Worm (Caenorhabditis elegans): ENCODE results near the gene W02B3.7.

DNA sequence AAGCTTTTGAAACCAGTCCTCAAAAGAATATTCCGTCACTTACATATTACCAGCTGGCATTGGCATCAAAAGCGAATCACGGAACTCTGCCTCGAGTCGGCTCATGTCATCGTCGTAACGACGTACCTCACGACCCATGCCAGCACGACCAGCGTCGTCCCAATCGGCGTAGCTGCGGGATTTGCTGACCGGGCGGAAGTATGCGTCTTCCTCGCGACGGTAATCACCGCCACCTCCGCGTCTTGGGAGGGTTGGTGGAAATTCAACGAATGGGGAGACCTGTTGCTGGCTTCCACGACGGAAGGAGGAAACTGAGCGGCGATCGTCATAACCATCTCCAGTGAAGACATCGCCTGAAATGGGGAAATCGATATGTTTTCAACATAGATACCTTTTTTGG is 36.2 kb upstream of the W02B3.7 start:
- TF ChIP-seq flt-1 (GFP tag; IDR thresholded peaks at IDR 0.05): no peak
- no peak for TF ChIP-seq hmbx-1 (tag; optimal IDR thresholded peaks at IDR 0.05)
- no peak for TF ChIP-seq ama-1 (optimal IDR thresholded peaks at IDR 0.05)
- no peak for TF ChIP-seq hmg-4 (GFP tag; optimal IDR thresholded peaks at IDR 0.05)
- no peak for TF ChIP-seq scrt-1 (GFP tag; IDR thresholded peaks at IDR 0.05)
- TF ChIP-seq sea-1 (GFP tag; conservative IDR thresholded peaks at IDR 0.05): no peak
- TF ChIP-seq ceh-13 (GFP tag; optimal IDR thresholded peaks at IDR 0.05): no peak
- TF ChIP-seq tbx-37 (GFP tag; conservative IDR thresholded peaks at IDR 0.05): no peak
- TF ChIP-seq tbx-11 (GFP tag; IDR thresholded peaks at IDR 0.05): no peak
- TF ChIP-seq ets-7 (tag; optimal IDR thresholded peaks at IDR 0.05): no peak
- TF ChIP-seq F13C5.2 (tag; optimal IDR thresholded peaks at IDR 0.05): no peak
- no peak for TF ChIP-seq aly-1 (tag; optimal IDR thresholded peaks at IDR 0.05)
